Fruit fly (Drosophila melanogaster): ENCODE data around the gene CG14383.

DNA sequence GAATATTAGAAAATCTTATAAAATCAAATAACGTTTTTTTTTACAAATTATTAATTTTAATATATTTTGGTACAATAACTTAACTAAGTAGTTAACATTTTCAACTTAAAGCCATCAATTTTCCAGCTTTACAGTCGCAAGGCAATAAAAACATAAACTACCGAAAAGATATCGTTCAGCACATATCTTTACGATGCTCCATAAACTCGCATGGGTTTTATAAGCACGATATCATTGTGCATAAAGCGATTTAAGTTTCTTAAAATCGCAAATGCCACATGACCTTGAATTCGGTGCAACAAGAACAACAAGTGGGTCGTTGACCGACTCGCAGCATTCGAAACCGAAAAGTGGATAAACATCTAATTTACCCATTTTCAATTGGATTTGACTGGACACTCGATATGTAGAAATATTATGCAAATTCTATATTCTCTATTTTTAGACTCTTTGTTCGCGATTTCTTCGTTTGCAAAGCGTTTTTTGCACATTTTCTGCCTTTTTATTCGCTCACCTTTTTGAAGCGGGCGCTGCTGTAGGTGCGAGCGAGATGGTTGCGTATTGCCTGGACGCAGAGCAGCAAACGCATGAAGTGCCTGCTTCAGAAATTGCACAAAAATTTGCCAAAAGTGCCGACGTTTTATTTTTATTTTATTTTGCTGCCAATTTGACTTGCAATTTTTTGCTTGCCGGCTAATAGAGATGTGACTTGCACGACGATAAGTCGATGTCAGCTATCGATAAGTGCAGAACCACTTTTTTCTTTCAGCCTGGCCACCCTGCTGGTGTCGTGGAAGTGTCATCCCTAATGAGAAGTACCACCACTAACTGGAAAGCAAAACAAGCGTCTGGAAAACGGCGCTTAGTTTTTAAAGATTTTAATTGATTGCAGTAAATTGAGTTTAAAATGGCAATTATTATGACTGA is 27.1 kb downstream of the CG14383 start, which contains the start of gene Spc25:
- TF ChIP-seq psq (optimal IDR thresholded peaks at IDR 0.05) (no peak), Myc (optimal IDR thresholded peaks at IDR 0.05) (no peak), Sin3A (optimal IDR thresholded peaks at IDR 0.05) (no peak), ttk (optimal IDR thresholded peaks at IDR 0.05) (no peak), h (optimal IDR thresholded peaks at IDR 0.05) (no peak), insv (optimal IDR thresholded peaks at IDR 0.05) (no peak)

Data from Kc167 (cell line).